Worm (Caenorhabditis elegans) whole organism, midembryonic: ENCODE results near the gene rfc-4.

Experiments
- T22C8.4 ChIP-seq: fragments of 200-800 bp; sonication (Bioruptor generic); IDR thresholded peaks from 2 replicates; pipeline ENCODE4 v1.3.6; 2022; ENCODE audit warnings: missing genetic modification characterization, missing compliant biosample characterization
- flt-1 ChIP-seq: fragments of 200-800 bp; sonication (Bioruptor generic); IDR thresholded peaks from 2 replicates; pipeline ENCODE4 v1.3.6; 2022; ENCODE audit warnings: missing genetic modification characterization, missing compliant biosample characterization
- med-1 ChIP-seq: sonication (generic microtip); optimal IDR thresholded peaks from 2 replicates; lab custom pipeline; 2017; ENCODE audit warnings: missing genetic modification characterization, mild to moderate bottlenecking, missing compliant biosample characterization, antibody characterized with exemption, missing genetic modification reagents; ENCODE audit not compliant: insufficient read depth
- tab-1 ChIP-seq: fragments of 200-800 bp; sonication (Bioruptor generic); IDR thresholded peaks from 2 replicates; pipeline ENCODE4 v1.3.6; 2022; ENCODE audit warnings: missing genetic modification characterization, missing compliant biosample characterization
- ztf-29 ChIP-seq: fragments of 200-800 bp; sonication (Bioruptor generic); IDR thresholded peaks from 2 replicates; pipeline ENCODE4 v1.3.6; 2022; ENCODE audit warnings: missing genetic modification reagents, missing genetic modification characterization, missing compliant biosample characterization

ce11 chrIII:6968080-6968639 lies 3.9 kb upstream of the rfc-4 start, which contains the start of gene panl-2:
- TF ChIP-seq med-1 (GFP tag; lab: Kevin White, UChicago) (no peak), flt-1 (GFP tag; lab: Robert Waterston, UW) (no peak), tab-1 (no peak), ztf-29 (GFP tag; lab: Robert Waterston, UW) (no peak), T22C8.4 (GFP tag; lab: Robert Waterston, UW) (no peak)
